Fruit fly (Drosophila melanogaster) whole organism, embryonic: ENCODE data around the gene CG13250.

Source experiments
- CG10366 ChIP-seq: fragments of 200-800 bp; sonication (Bioruptor generic); IDR thresholded peaks from 2 replicates; pipeline ENCODE4 v1.3.6; 2022; ENCODE audit warnings: missing biosample characterization, missing genetic modification characterization
- CG10979 ChIP-seq: fragments of 200-800 bp; sonication (Bioruptor generic); optimal IDR thresholded peaks from 2 replicates; lab custom pipeline; 2018; ENCODE audit warnings: missing biosample characterization, mild to moderate bottlenecking, missing genetic modification characterization, moderate library complexity
- CG11247 ChIP-seq: fragments of 200-800 bp; sonication (Bioruptor generic); IDR thresholded peaks from 2 replicates; pipeline ENCODE4 v1.3.6; 2022; ENCODE audit warnings: missing biosample characterization, missing genetic modification characterization
- CG11456 ChIP-seq: fragments of 200-800 bp; sonication (Bioruptor generic); IDR thresholded peaks from 3 replicates; pipeline ENCODE4 v1.3.6; 2022; ENCODE audit warnings: missing biosample characterization, missing genetic modification characterization
- CG11696 ChIP-seq: fragments of 200-800 bp; sonication (Bioruptor generic); IDR thresholded peaks from 2 replicates; pipeline ENCODE4 v1.3.6; 2022; ENCODE audit warnings: missing biosample characterization, missing genetic modification characterization
- CG11723 ChIP-seq: fragments of 200-800 bp; sonication (Bioruptor generic); optimal IDR thresholded peaks from 2 replicates; lab custom pipeline; 2017; ENCODE audit warnings: missing biosample characterization, mild to moderate bottlenecking, missing genetic modification characterization
- CG12236 ChIP-seq: fragments of 200-800 bp; sonication (Bioruptor generic); optimal IDR thresholded peaks from 2 replicates; lab custom pipeline; 2016; ENCODE audit warnings: missing biosample characterization, missing genetic modification characterization
- CG1233 ChIP-seq: fragments of 200-800 bp; sonication (Bioruptor generic); optimal IDR thresholded peaks from 4 replicates; lab custom pipeline; 2018; ENCODE audit warnings: missing biosample characterization, mild to moderate bottlenecking, missing genetic modification characterization
- CG13296 ChIP-seq: fragments of 200-800 bp; sonication (Bioruptor generic); optimal IDR thresholded peaks from 3 replicates; lab custom pipeline; 2018; ENCODE audit warnings: missing biosample characterization, mild to moderate bottlenecking, missing genetic modification characterization
- CG14965 ChIP-seq: fragments of 200-800 bp; sonication (Bioruptor generic); optimal IDR thresholded peaks from 2 replicates; lab custom pipeline; 2016; ENCODE audit warnings: missing biosample characterization, missing genetic modification characterization, borderline replicate concordance
- CG16815 ChIP-seq: fragments of 200-800 bp; sonication (Bioruptor generic); optimal IDR thresholded peaks from 3 replicates; lab custom pipeline; 2017; ENCODE audit warnings: missing biosample characterization, mild to moderate bottlenecking, missing genetic modification characterization
- CG1792 ChIP-seq: fragments of 200-800 bp; sonication (Bioruptor generic); optimal IDR thresholded peaks from 2 replicates; lab custom pipeline; 2016; ENCODE audit warnings: missing biosample characterization, missing genetic modification characterization
- CG3407 ChIP-seq: fragments of 200-800 bp; sonication (Bioruptor generic); optimal IDR thresholded peaks from 2 replicates; lab custom pipeline; 2018; ENCODE audit warnings: missing biosample characterization, mild to moderate bottlenecking, missing genetic modification characterization
- CG3847 ChIP-seq: fragments of 200-800 bp; sonication (Bioruptor generic); IDR thresholded peaks from 2 replicates; pipeline ENCODE4 v1.3.6; 2022; ENCODE audit warnings: missing biosample characterization, missing genetic modification characterization
- CG4328 ChIP-seq: fragments of 200-800 bp; sonication (Bioruptor generic); optimal IDR thresholded peaks from 3 replicates; lab custom pipeline; 2017; ENCODE audit warnings: missing biosample characterization, missing genetic modification reagents, missing genetic modification characterization
- CG6689 ChIP-seq: fragments of 200-800 bp; sonication (Bioruptor generic); IDR thresholded peaks from 2 replicates; pipeline ENCODE4 v1.3.6; 2022; ENCODE audit warnings: missing biosample characterization, missing genetic modification characterization
- CG7357 ChIP-seq: fragments of 200-800 bp; sonication (Bioruptor generic); IDR thresholded peaks from 3 replicates; pipeline ENCODE4 v1.3.6; 2022; ENCODE audit warnings: missing biosample characterization, missing genetic modification characterization
- CG7372 ChIP-seq: fragments of 200-800 bp; sonication (Bioruptor generic); IDR thresholded peaks from 2 replicates; pipeline ENCODE4 v1.3.6; 2022; ENCODE audit warnings: missing biosample characterization, missing genetic modification characterization
- CG7987 ChIP-seq: fragments of 200-800 bp; sonication (Bioruptor generic); optimal IDR thresholded peaks from 2 replicates; lab custom pipeline; 2018; ENCODE audit warnings: missing biosample characterization, mild to moderate bottlenecking, missing genetic modification characterization, moderate library complexity
- CkIIα-i1 ChIP-seq: fragments of 200-800 bp; sonication (Bioruptor generic); IDR thresholded peaks from 2 replicates; pipeline ENCODE4 v1.3.6; 2022; ENCODE audit warnings: missing biosample characterization, missing genetic modification characterization
- Deaf1 ChIP-seq: fragments of 200-800 bp; optimal IDR thresholded peaks from 3 replicates; lab custom pipeline; 2019; ENCODE audit warnings: missing biosample characterization, mild to moderate bottlenecking, missing genetic modification characterization, moderate library complexity
- Dref ChIP-seq: fragments of 200-800 bp; sonication (Bioruptor generic); IDR thresholded peaks from 2 replicates; pipeline ENCODE4 v1.3.6; 2022; ENCODE audit warnings: missing biosample characterization, missing genetic modification characterization
- E2f1 ChIP-seq: fragments of 200-800 bp; sonication (Bioruptor generic); IDR thresholded peaks from 2 replicates; pipeline ENCODE4 v1.3.6; 2022; ENCODE audit warnings: missing biosample characterization, missing genetic modification characterization
- E2f2 ChIP-seq: fragments of 200-800 bp; sonication (Bioruptor generic); IDR thresholded peaks from 2 replicates; pipeline ENCODE4 v1.3.6; 2022; ENCODE audit warnings: missing biosample characterization, missing genetic modification characterization
- Fer2 ChIP-seq: fragments of 200-800 bp; sonication (Bioruptor generic); optimal IDR thresholded peaks from 2 replicates; lab custom pipeline; 2018; ENCODE audit warnings: missing biosample characterization, mild to moderate bottlenecking, missing genetic modification characterization, moderate library complexity
- HmgD ChIP-seq: fragments of 200-800 bp; sonication (Bioruptor generic); optimal IDR thresholded peaks from 3 replicates; lab custom pipeline; 2016; ENCODE audit warnings: missing biosample characterization, missing genetic modification characterization
- Hr51 ChIP-seq, 2 experiments: fragments of 200-800 bp; sonication (Bioruptor generic); optimal IDR thresholded peaks; 2 replicates in 1 of 2; 3 replicates in 1 of 2; lab custom pipeline; 2016 to 2018; ENCODE audit warnings: missing biosample characterization in 2 of 2, missing genetic modification characterization in 2 of 2, mild to moderate bottlenecking in 1 of 2, moderate library complexity in 1 of 2
- Jarid2 ChIP-seq: fragments of 200-800 bp; sonication (Bioruptor generic); optimal IDR thresholded peaks from 3 replicates; lab custom pipeline; 2017; ENCODE audit warnings: mild to moderate bottlenecking, missing biosample characterization, missing genetic modification reagents, missing genetic modification characterization
- Mrtf ChIP-seq: fragments of 200-800 bp; sonication (Bioruptor generic); IDR thresholded peaks from 3 replicates; pipeline ENCODE4 v1.3.6; 2022; ENCODE audit warnings: missing biosample characterization, missing genetic modification characterization
- NFAT ChIP-seq: fragments of 200-800 bp; sonication (Bioruptor generic); IDR thresholded peaks from 2 replicates; pipeline ENCODE4 v1.3.6; 2022; ENCODE audit warnings: missing biosample characterization, missing genetic modification characterization
- Side ChIP-seq: fragments of 200-800 bp; sonication (Bioruptor generic); optimal IDR thresholded peaks from 2 replicates; lab custom pipeline; 2016; ENCODE audit warnings: missing biosample characterization, missing genetic modification characterization
- Sry-β ChIP-seq: fragments of 200-800 bp; sonication (Bioruptor generic); optimal IDR thresholded peaks from 2 replicates; lab custom pipeline; 2018; ENCODE audit warnings: missing biosample characterization, mild to moderate bottlenecking, missing genetic modification characterization, moderate library complexity
- Ssrp ChIP-seq: fragments of 200-800 bp; sonication (Bioruptor generic); optimal IDR thresholded peaks from 2 replicates; lab custom pipeline; 2018; ENCODE audit warnings: missing biosample characterization, mild to moderate bottlenecking, missing genetic modification characterization, moderate library complexity
- ab ChIP-seq: fragments of 200-800 bp; sonication (Bioruptor generic); optimal IDR thresholded peaks from 2 replicates; lab custom pipeline; 2016; ENCODE audit warnings: missing biosample characterization, missing genetic modification characterization
- ara ChIP-seq: fragments of 200-800 bp; sonication (Bioruptor generic); IDR thresholded peaks from 2 replicates; pipeline ENCODE4 v1.3.6; 2022; ENCODE audit warnings: missing biosample characterization, missing genetic modification characterization
- az2 ChIP-seq: fragments of 200-800 bp; sonication (Bioruptor generic); optimal IDR thresholded peaks from 3 replicates; lab custom pipeline; 2016; ENCODE audit warnings: missing biosample characterization, missing genetic modification characterization
- chif ChIP-seq, 2 experiments: fragments of 200-800 bp; sonication (Bioruptor generic); optimal IDR thresholded peaks; 3 replicates each; lab custom pipeline; 2016; ENCODE audit warnings: missing biosample characterization in 2 of 2, missing genetic modification characterization in 2 of 2
- crc ChIP-seq: fragments of 200-800 bp; sonication (Bioruptor generic); optimal IDR thresholded peaks from 2 replicates; lab custom pipeline; 2016; ENCODE audit warnings: missing biosample characterization, missing genetic modification characterization
- da ChIP-seq: fragments of 200-800 bp; sonication (Bioruptor generic); optimal IDR thresholded peaks from 2 replicates; lab custom pipeline; 2016; ENCODE audit warnings: missing biosample characterization, missing genetic modification characterization
- dysf ChIP-seq: fragments of 200-800 bp; sonication (Bioruptor generic); IDR thresholded peaks from 3 replicates; pipeline ENCODE4 v1.3.6; 2022; ENCODE audit warnings: missing biosample characterization, missing genetic modification characterization
- gsb-n ChIP-seq: fragments of 200-800 bp; sonication (Bioruptor generic); optimal IDR thresholded peaks from 3 replicates; lab custom pipeline; 2018; ENCODE audit warnings: missing biosample characterization, mild to moderate bottlenecking, missing genetic modification characterization
- hb ChIP-seq: fragments of 200-800 bp; sonication (Bioruptor generic); IDR thresholded peaks from 3 replicates; pipeline ENCODE4 v1.3.6; 2022; ENCODE audit warnings: missing biosample characterization, missing genetic modification characterization; ENCODE audit not compliant: partially characterized antibody
- lola ChIP-seq, 3 experiments: fragments of >200 bp in 2 of 3; fragments of 200-800 bp in 1 of 3; sonication (Bioruptor generic) in 1 of 3; optimal IDR thresholded peaks; 2 replicates each; lab custom pipeline; 2017 to 2019; ENCODE audit warnings: missing biosample characterization in 3 of 3, missing genetic modification characterization in 3 of 3, mild to moderate bottlenecking in 1 of 3, moderate library complexity in 1 of 3
- pita ChIP-seq: fragments of 200-800 bp; sonication (Bioruptor generic); optimal IDR thresholded peaks from 2 replicates; lab custom pipeline; 2017; ENCODE audit warnings: missing biosample characterization, mild to moderate bottlenecking, missing genetic modification characterization
- pros ChIP-seq: fragments of 200-800 bp; sonication (Bioruptor generic); optimal IDR thresholded peaks from 3 replicates; lab custom pipeline; 2019; ENCODE audit warnings: missing biosample characterization, mild to moderate bottlenecking, missing genetic modification characterization, moderate library complexity
- so ChIP-seq: fragments of 200-800 bp; sonication (Bioruptor generic); IDR thresholded peaks from 3 replicates; pipeline ENCODE4 v1.3.6; 2022; ENCODE audit warnings: missing biosample characterization, missing genetic modification characterization
- sug ChIP-seq: fragments of 200-800 bp; optimal IDR thresholded peaks from 2 replicates; lab custom pipeline; 2019; ENCODE audit warnings: missing biosample characterization, mild to moderate bottlenecking, missing genetic modification characterization, moderate library complexity
- vnd ChIP-seq: fragments of 200-800 bp; sonication (Bioruptor generic); IDR thresholded peaks from 3 replicates; pipeline ENCODE4 v1.3.6; 2022; ENCODE audit warnings: missing biosample characterization, missing genetic modification characterization; ENCODE audit not compliant: partially characterized antibody
- wor ChIP-seq: fragments of 200-800 bp; sonication (Bioruptor generic); IDR thresholded peaks from 2 replicates; pipeline ENCODE4 v1.3.6; 2022; ENCODE audit warnings: missing biosample characterization, missing genetic modification characterization

Gene CG13250

dm6 chr3L:20540182-20540974 is 6.9 kb downstream of the CG13250 start, which contains the start of gene Rcd2 (continued):
- TF ChIP-seq CG1792 (GFP tag; lab: Kevin White, UChicago) (peak; percentile 39), Side (GFP tag; lab: Kevin White, UChicago) (no peak), gsb-n (peak; percentile 56), hb (GFP tag; lab: Robert Waterston, UW) (peak; percentile 77), Fer2 (peak; percentile 83), dysf (peak; percentile 87), CG7987 (GFP tag; lab: Kevin White, UChicago) (peak; percentile 63), wor (no peak), lola (GFP tag; optimal IDR thresholded peaks at IDR 0.05; lab: Kevin White, UChicago) (peak in 1 of 3 experiments; percentile 17), NFAT (GFP tag; lab: Robert Waterston, UW) (peak; percentile 65; the same call in 1 of the 2 replicates), ara (GFP tag; lab: Robert Waterston, UW) (no peak), CG12236 (GFP tag; lab: Kevin White, UChicago) (no peak), CG13296 (GFP tag; lab: Kevin White, UChicago) (peak; percentile 95), crc (GFP tag; lab: Kevin White, UChicago) (peak; percentile 44), CG16815 (GFP tag; lab: Kevin White, UChicago) (peak; percentile 21), CG7372 (GFP tag; lab: Robert Waterston, UW) (peak; percentile 92), CG7357 (peak; percentile 69; the same call in 2 of the 3 replicates), CG3407 (GFP tag; lab: Kevin White, UChicago) (peak; percentile 37), E2f2 (GFP tag; lab: Robert Waterston, UW) (no peak), CG4328 (peak; percentile 86), Sry-β (GFP tag; lab: Kevin White, UChicago) (no peak), CG11247 (peak; percentile 66; the same call in 1 of the 2 replicates), Hr51 (GFP tag; optimal IDR thresholded peaks at IDR 0.05; lab: Kevin White, UChicago) (peak in 1 of 2 experiments; percentile 95), Deaf1 (tag; lab: Kevin White, UChicago) (peak; percentile 72), CG11456 (GFP tag; lab: Robert Waterston, UW) (0 out of 3 replicates have a peak, but pooled peaks have one; percentile 23), Ssrp (peak; percentile 52), sug (peak; percentile 90), ab (GFP tag; lab: Kevin White, UChicago) (no peak), Dref (GFP tag; lab: Robert Waterston, UW) (peak; percentile 82), CG3847 (GFP tag; lab: Robert Waterston, UW) (peak; percentile 70), CG11723 (GFP tag; lab: Kevin White, UChicago) (peak; percentile 43), HmgD (GFP tag; lab: Kevin White, UChicago) (no peak), pros (GFP tag; lab: Kevin White, UChicago) (peak; percentile 2), chif (GFP tag; optimal IDR thresholded peaks at IDR 0.05; lab: Kevin White, UChicago) (peak in 1 of 2 experiments; percentile 47), CG6689 (peak; percentile 72), da (GFP tag; lab: Kevin White, UChicago) (no peak), CG10366 (GFP tag; lab: Robert Waterston, UW) (peak; percentile 61), CG11696 (GFP tag; lab: Robert Waterston, UW) (peak; percentile 73), CkIIα-i1 (GFP tag; lab: Robert Waterston, UW) (no peak), CG14965 (GFP tag; lab: Kevin White, UChicago) (no peak), vnd (GFP tag; lab: Robert Waterston, UW) (peak; percentile 83), so (GFP tag; lab: Robert Waterston, UW) (peak; percentile 82), E2f1 (peak; percentile 76; the same call in 1 of the 2 replicates), CG10979 (tag; lab: Kevin White, UChicago) (peak; percentile 75), Mrtf (GFP tag; lab: Robert Waterston, UW) (peak; percentile 57; the same call in 1 of the 3 replicates), CG1233 (GFP tag; lab: Kevin White, UChicago) (peak; percentile 87), Jarid2 (peak; percentile 92), pita (GFP tag; lab: Kevin White, UChicago) (no peak), az2 (GFP tag; lab: Kevin White, UChicago) (peak; percentile 38)
